Worm (Caenorhabditis elegans): ENCODE results near the gene sri-26.
"Not testable (repeated sequence)": the region's sequence is repeated elsewhere in the genome, so short reads cannot be mapped to it uniquely, and the experiment has no call there.

- TF ChIP-seq ztf-23 (GFP tag; IDR thresholded peaks at IDR 0.05); med-1 (GFP tag; optimal IDR thresholded peaks at IDR 0.05; ENCODE audit: insufficient read depth): not testable (repeated sequence)
Measured at ce11 chrV:15250304-15250703, 35.0 kb downstream of the sri-26 start, which contains the start of gene srd-28.

All from whole organism, midembryonic.